Worm (Caenorhabditis elegans) whole organism, midembryonic: ENCODE measurements around the gene C23G10.10.

Source experiments
- T22C8.4 ChIP-seq: fragments of 200-800 bp; sonication (Bioruptor generic); IDR thresholded peaks from 2 replicates; pipeline ENCODE4 v1.3.6; 2022; ENCODE audit warnings: missing genetic modification characterization, missing compliant biosample characterization
- cog-1 ChIP-seq: sonication (generic microtip); optimal IDR thresholded peaks from 2 replicates; lab custom pipeline; 2016; ENCODE audit warnings: missing genetic modification characterization, missing compliant biosample characterization
- flt-1 ChIP-seq: fragments of 200-800 bp; sonication (Bioruptor generic); IDR thresholded peaks from 2 replicates; pipeline ENCODE4 v1.3.6; 2022; ENCODE audit warnings: missing genetic modification characterization, missing compliant biosample characterization
- klf-2 ChIP-seq: fragments of 200-800 bp; sonication (Bioruptor generic); conservative IDR thresholded peaks from 2 replicates; pipeline ENCODE4 v1.3.6; 2022; ENCODE audit warnings: missing genetic modification reagents, missing genetic modification characterization, missing compliant biosample characterization
- med-1 ChIP-seq: sonication (generic microtip); optimal IDR thresholded peaks from 2 replicates; lab custom pipeline; 2017; ENCODE audit warnings: missing genetic modification characterization, mild to moderate bottlenecking, missing compliant biosample characterization, antibody characterized with exemption, missing genetic modification reagents; ENCODE audit not compliant: insufficient read depth
- ref-1 ChIP-seq: fragments of 200-800 bp; sonication (Bioruptor generic); conservative IDR thresholded peaks from 2 replicates; pipeline ENCODE4 v1.3.6; 2022; ENCODE audit warnings: missing genetic modification reagents, missing genetic modification characterization, missing compliant biosample characterization
- tab-1 ChIP-seq: fragments of 200-800 bp; sonication (Bioruptor generic); IDR thresholded peaks from 2 replicates; pipeline ENCODE4 v1.3.6; 2022; ENCODE audit warnings: missing genetic modification characterization, missing compliant biosample characterization
- ztf-23 ChIP-seq: fragments of 200-800 bp; sonication (Bioruptor generic); IDR thresholded peaks from 2 replicates; pipeline ENCODE4 v1.3.6; 2022; ENCODE audit warnings: missing genetic modification reagents, missing genetic modification characterization, missing compliant biosample characterization
- ztf-29 ChIP-seq: fragments of 200-800 bp; sonication (Bioruptor generic); IDR thresholded peaks from 2 replicates; pipeline ENCODE4 v1.3.6; 2022; ENCODE audit warnings: missing genetic modification reagents, missing genetic modification characterization, missing compliant biosample characterization

C23G10.10 gene

DNA sequence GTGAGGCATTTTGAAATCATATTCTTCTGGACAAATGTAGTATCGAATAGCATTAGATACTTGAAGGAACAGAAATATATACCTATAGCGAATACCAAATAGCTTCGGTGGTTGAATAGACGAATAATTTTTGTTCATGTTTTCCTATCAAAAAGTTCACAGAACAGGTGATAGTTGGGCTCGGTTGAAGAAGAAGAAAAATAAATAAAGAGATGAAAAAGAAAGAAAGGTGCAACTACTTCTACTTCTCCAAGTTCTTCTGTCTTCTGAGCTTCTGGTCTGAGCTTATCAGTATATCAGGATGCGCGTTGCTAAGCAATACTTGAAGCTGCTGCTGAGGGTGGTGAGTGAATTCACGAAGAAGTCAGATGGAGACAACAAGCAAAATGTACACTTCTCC, at the start of gene C23G10.10:
Gene C23G10.10 (minus strand): TSS at position 101 of the 400 bp plus-strand sequence.
- no peak for TF ChIP-seq T22C8.4 (GFP tag; lab: Robert Waterston, UW)
- no peak for TF ChIP-seq cog-1 (tag; lab: Kevin White, UChicago)
- no peak for TF ChIP-seq ztf-29 (GFP tag; lab: Robert Waterston, UW)
- TF ChIP-seq med-1 (GFP tag; lab: Kevin White, UChicago): no peak
- TF ChIP-seq tab-1 (GFP tag; lab: Robert Waterston, UW): no peak
- TF ChIP-seq ztf-23 (GFP tag; lab: Robert Waterston, UW): no peak
- no peak for TF ChIP-seq ref-1 (GFP tag; lab: Robert Waterston, UW)

DNA sequence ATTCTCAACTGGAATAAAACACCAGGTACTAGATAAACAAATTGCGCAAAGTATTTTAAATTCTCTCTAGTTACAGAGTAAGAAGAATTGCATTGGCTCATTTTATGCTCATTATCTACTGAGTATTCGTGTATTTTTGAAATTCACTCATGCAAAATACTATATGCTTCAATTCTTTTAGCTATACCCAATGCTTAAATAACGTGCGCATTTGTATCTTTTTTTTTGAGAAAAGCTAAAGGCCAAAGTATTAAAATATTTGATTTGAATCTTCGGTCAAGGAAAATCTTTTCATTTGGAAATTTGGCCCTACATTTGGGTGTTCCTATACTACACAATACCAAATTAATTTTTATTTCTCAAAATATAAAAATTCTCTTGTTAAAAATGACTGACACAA, 48.2 kb upstream of the C23G10.10 start, which contains the start of gene srg-4:
Gene srg-4 (minus strand): TSS at position 101 of the 400 bp plus-strand sequence.
- no peak for TF ChIP-seq T22C8.4 (GFP tag; lab: Robert Waterston, UW)
- TF ChIP-seq tab-1 (GFP tag; lab: Robert Waterston, UW): no peak
- TF ChIP-seq ztf-23 (GFP tag; lab: Robert Waterston, UW): no peak
- TF ChIP-seq klf-2 (GFP tag; lab: Robert Waterston, UW): no peak
- TF ChIP-seq cog-1 (tag; lab: Kevin White, UChicago): no peak
- TF ChIP-seq ztf-29 (GFP tag; lab: Robert Waterston, UW): no peak
- no peak for TF ChIP-seq flt-1 (GFP tag; lab: Robert Waterston, UW)
- no peak for TF ChIP-seq med-1 (GFP tag; lab: Kevin White, UChicago)
- TF ChIP-seq ref-1 (GFP tag; lab: Robert Waterston, UW): no peak

DNA sequence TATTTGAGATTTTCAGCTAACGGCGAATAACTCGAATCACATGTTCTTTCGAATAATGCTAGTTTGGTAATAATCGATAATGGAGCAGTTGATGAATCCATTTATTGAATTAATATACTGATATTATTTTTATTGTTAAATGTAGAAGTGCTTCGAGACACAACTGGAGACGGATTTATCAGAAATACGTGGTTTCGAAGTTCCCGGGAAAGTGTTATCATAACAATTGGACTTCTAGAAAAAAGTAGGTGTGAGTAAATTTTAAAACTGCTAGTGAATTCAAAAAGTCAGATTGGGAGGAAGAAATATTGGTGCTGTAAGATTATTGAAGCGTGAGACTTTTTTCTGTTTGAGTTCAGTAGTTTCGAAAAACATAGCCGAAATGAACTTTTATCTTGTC, 46.3 kb upstream of the C23G10.10 start, which contains the start of gene srg-2:
Gene srg-2 (minus strand): TSS at position 101 of the 400 bp plus-strand sequence.
- TF ChIP-seq ref-1 (GFP tag; lab: Robert Waterston, UW) (no peak), klf-2 (GFP tag; lab: Robert Waterston, UW) (no peak), cog-1 (tag; lab: Kevin White, UChicago) (no peak), T22C8.4 (GFP tag; lab: Robert Waterston, UW) (no peak), med-1 (GFP tag; lab: Kevin White, UChicago) (no peak), ztf-29 (GFP tag; lab: Robert Waterston, UW) (no peak), flt-1 (GFP tag; lab: Robert Waterston, UW) (no peak), tab-1 (GFP tag; lab: Robert Waterston, UW) (no peak), ztf-23 (GFP tag; lab: Robert Waterston, UW) (no peak)

DNA sequence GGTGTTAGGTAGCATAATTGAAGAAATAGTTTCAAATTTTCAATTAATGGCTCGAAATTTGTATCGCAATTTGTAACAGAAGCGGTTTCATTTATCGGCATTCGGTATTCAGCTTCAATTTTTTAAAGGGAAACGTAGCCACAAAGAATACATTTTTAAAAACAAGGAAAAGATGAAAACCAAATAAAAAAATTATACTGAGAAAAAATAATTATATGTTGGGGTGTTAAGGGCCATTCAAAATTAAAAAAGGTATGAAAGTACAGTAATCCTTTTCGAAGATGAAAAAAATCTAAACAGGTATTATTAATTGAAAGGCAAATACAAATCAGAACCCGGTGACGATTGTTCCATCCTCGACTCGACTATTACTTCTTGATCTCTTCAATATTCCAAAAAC, 44.4 kb upstream of the C23G10.10 start, which contains the start of gene srg-1:
Gene srg-1 (minus strand): TSS at position 101 of the 400 bp plus-strand sequence.
- TF ChIP-seq cog-1 (tag; lab: Kevin White, UChicago) (no peak), klf-2 (GFP tag; lab: Robert Waterston, UW) (no peak), med-1 (GFP tag; lab: Kevin White, UChicago) (no peak), T22C8.4 (GFP tag; lab: Robert Waterston, UW) (no peak), ztf-23 (GFP tag; lab: Robert Waterston, UW) (no peak), ref-1 (GFP tag; lab: Robert Waterston, UW) (no peak), flt-1 (GFP tag; lab: Robert Waterston, UW) (no peak), tab-1 (GFP tag; lab: Robert Waterston, UW) (no peak), ztf-29 (GFP tag; lab: Robert Waterston, UW) (no peak)

DNA sequence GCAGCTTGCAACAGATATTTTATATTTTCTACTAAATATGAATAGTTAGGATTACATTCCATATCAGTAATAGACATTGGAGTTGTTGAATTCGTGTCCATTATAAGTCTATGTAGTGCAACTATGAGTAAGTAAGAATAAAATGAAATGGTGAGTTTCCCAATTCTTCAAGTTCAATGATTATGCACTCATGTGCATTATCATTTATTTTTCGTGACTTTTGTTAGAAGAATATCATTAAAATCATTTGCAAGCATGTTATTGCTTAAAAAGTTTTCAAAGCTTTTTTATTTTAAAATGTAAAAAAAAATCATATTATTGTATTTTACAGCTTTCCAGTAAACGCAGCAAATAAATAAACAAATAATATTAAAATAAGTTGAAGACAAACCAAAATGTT, 42.9 kb upstream of the C23G10.10 start, which contains the start of gene srg-9:
Gene srg-9 (minus strand): TSS at position 101 of the 400 bp plus-strand sequence.
- TF ChIP-seq tab-1 (GFP tag; lab: Robert Waterston, UW): no peak
- no peak for TF ChIP-seq klf-2 (GFP tag; lab: Robert Waterston, UW)
- TF ChIP-seq ztf-23 (GFP tag; lab: Robert Waterston, UW): no peak
- no peak for TF ChIP-seq flt-1 (GFP tag; lab: Robert Waterston, UW)
- no peak for TF ChIP-seq ref-1 (GFP tag; lab: Robert Waterston, UW)
- no peak for TF ChIP-seq T22C8.4 (GFP tag; lab: Robert Waterston, UW)
- no peak for TF ChIP-seq med-1 (GFP tag; lab: Kevin White, UChicago)

DNA sequence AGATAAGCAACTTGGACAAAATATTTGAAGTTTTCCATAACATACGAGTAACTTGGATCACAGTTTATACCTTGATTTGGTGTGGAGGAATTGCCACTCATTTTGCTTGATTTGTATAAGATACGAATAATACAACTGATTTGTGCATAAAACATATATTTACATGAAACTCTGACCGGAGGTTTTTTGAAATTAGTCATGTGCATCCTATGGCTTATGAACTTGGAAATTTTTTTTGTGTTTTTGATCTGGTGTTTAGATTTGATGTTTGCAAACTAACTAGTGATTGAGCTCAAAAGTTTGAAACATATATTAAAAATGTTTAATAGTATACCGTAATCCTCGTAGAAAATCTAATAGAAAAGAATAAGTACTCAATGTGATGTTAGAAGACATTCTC, 40.9 kb upstream of the C23G10.10 start, which contains the start of gene srg-8:
Gene srg-8 (minus strand): TSS at position 101 of the 400 bp plus-strand sequence.
- TF ChIP-seq klf-2 (GFP tag; lab: Robert Waterston, UW) (no peak), T22C8.4 (GFP tag; lab: Robert Waterston, UW) (no peak), flt-1 (GFP tag; lab: Robert Waterston, UW) (no peak), tab-1 (GFP tag; lab: Robert Waterston, UW) (no peak), med-1 (GFP tag; lab: Kevin White, UChicago) (no peak), ref-1 (GFP tag; lab: Robert Waterston, UW) (no peak), ztf-23 (GFP tag; lab: Robert Waterston, UW) (no peak), cog-1 (tag; lab: Kevin White, UChicago) (no peak), ztf-29 (GFP tag; lab: Robert Waterston, UW) (no peak)

DNA sequence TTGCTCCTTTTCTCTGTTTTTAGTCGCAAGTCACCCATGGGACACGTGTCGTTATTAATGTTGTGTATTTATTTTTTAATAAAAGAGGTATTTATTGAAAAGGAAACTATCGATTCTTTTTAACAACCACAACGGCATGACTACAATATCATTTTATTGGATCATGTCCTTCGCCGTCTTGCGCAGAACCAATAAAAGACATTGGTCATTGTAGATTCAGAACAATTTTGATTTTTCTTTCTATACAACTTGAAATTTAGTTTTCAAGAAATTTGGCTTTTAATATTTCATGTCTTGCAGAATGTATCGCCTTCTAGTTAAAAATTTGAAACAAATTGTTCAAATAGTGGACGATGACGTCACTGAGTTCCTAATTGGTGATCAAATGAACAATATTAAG, 37.7 kb upstream of the C23G10.10 start, which contains the start of gene amdh-1:
Gene amdh-1 (plus strand): TSS at position 301 of the 400 bp plus-strand sequence.
- TF ChIP-seq klf-2 (GFP tag; lab: Robert Waterston, UW) (no peak), ztf-23 (GFP tag; lab: Robert Waterston, UW) (no peak), ref-1 (GFP tag; lab: Robert Waterston, UW) (no peak), tab-1 (GFP tag; lab: Robert Waterston, UW) (no peak), flt-1 (GFP tag; lab: Robert Waterston, UW) (no peak), cog-1 (tag; lab: Kevin White, UChicago) (no peak), med-1 (GFP tag; lab: Kevin White, UChicago) (no peak), ztf-29 (GFP tag; lab: Robert Waterston, UW) (no peak), T22C8.4 (GFP tag; lab: Robert Waterston, UW) (no peak)

DNA sequence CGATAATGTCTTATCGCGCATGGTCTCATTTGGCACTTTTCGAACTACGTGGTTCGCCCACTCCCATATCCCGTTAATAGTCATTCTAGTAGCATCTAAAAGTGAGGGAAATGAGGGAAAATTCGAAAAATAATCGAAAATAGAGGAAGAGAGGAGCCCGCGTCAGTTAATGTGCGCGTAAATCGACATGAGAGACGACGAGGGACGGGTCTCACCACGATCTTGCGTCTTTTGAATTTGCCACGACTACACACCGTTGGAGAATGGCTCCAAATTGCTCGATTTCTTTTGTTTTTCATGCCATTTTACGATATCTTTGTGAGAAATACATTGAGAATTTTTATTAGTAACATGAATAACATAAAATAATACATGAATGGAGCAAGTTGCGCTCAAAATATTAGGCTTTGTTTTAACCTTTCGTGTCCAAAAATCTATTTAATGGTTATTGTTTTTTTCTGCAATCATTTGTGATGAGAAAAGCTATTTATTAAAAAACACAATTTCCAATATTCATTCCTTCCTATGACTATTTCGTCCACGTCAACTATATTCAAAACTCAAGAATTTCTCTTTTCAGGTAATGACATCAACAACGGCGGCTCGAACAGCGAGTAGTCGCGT, 34.4 kb upstream of the C23G10.10 start, which contains the start of the genes gen-1 and stt-3:
Gene gen-1 (minus strand): TSS at position 95 of the 624 bp plus-strand sequence.
Gene stt-3 (plus strand): TSS at position 574 of the 624 bp plus-strand sequence.
- TF ChIP-seq klf-2 (GFP tag; lab: Robert Waterston, UW) (no peak), ztf-23 (GFP tag; lab: Robert Waterston, UW) (no peak), T22C8.4 (GFP tag; lab: Robert Waterston, UW) (no peak), ref-1 (GFP tag; lab: Robert Waterston, UW) (no peak)
